Fruit fly (Drosophila melanogaster): Measurements from ENCODE around the gene Smyd3.
A peak's percentile ranks its signal among the peaks of the same experiment; 100 is the strongest.

Smyd3 gene

dm6 chrX:2624525-2625006, 15.9 kb upstream of the Smyd3 start, which contains the start of the genes brv3 and Pi4KIIIalpha (continued):
- TF ChIP-seq bowl (GFP tag; IDR thresholded peaks at IDR 0.05) (no peak), CG12236 (GFP tag; optimal IDR thresholded peaks at IDR 0.05) (no peak), sima (GFP tag; optimal IDR thresholded peaks at IDR 0.05) (no peak), CG15696 (tag; optimal IDR thresholded peaks at IDR 0.05) (no peak), Eip74EF (GFP tag; optimal IDR thresholded peaks at IDR 0.05) (no peak), CG2889 (GFP tag; IDR thresholded peaks at IDR 0.05) (no peak), CG13123 (GFP tag; optimal IDR thresholded peaks at IDR 0.05) (no peak), Awh (GFP tag; IDR thresholded peaks at IDR 0.05) (no peak), Elba2 (GFP tag; optimal IDR thresholded peaks at IDR 0.05) (no peak), CG9437 (GFP tag; optimal IDR thresholded peaks at IDR 0.05) (no peak), CG8359 (GFP tag; optimal IDR thresholded peaks at IDR 0.05; ENCODE audit: borderline replicate concordance) (no peak), dan (GFP tag; IDR thresholded peaks at IDR 0.05) (no peak), ftz-f1 (GFP tag; optimal IDR thresholded peaks at IDR 0.05) (no peak), CG4282 (GFP tag; optimal IDR thresholded peaks at IDR 0.05) (no peak), CG10321 (GFP tag; IDR thresholded peaks at IDR 0.05) (no peak), Dip2 (GFP tag; IDR thresholded peaks at IDR 0.05) (no peak), lov (optimal IDR thresholded peaks at IDR 0.05) (no peak), lov (GFP tag; IDR thresholded peaks at IDR 0.05) (no peak), Asciz (GFP tag; optimal IDR thresholded peaks at IDR 0.05) (no peak), Sox102F (GFP tag; optimal IDR thresholded peaks at IDR 0.05) (no peak), exex (tag; optimal IDR thresholded peaks at IDR 0.05) (no peak), crp (GFP tag; optimal IDR thresholded peaks at IDR 0.05) (no peak), CG17361 (GFP tag; IDR thresholded peaks at IDR 0.05) (no peak), CoRest (tag; optimal IDR thresholded peaks at IDR 0.05) (no peak), Nf-YB (GFP tag; optimal IDR thresholded peaks at IDR 0.05) (no peak), CG7556 (GFP tag; optimal IDR thresholded peaks at IDR 0.05) (no peak), unc-4 (GFP tag; IDR thresholded peaks at IDR 0.05; ENCODE audit: partially characterized antibody) (no peak), Atf6 (GFP tag; IDR thresholded peaks at IDR 0.05) (no peak), Mes4 (GFP tag; optimal IDR thresholded peaks at IDR 0.05) (no peak), Doc3 (GFP tag; IDR thresholded peaks at IDR 0.05; ENCODE audit: partially characterized antibody) (no peak), Spps (tag; optimal IDR thresholded peaks at IDR 0.05) (no peak), CG8290 (GFP tag; optimal IDR thresholded peaks at IDR 0.05) (no peak), CG8290 (tag; optimal IDR thresholded peaks at IDR 0.05) (no peak), so (GFP tag; IDR thresholded peaks at IDR 0.05) (no peak), slp2 (GFP tag; optimal IDR thresholded peaks at IDR 0.05) (no peak), pho (GFP tag; optimal IDR thresholded peaks at IDR 0.05) (no peak), Sox100B (GFP tag; optimal IDR thresholded peaks at IDR 0.05) (no peak), hbn (GFP tag; IDR thresholded peaks at IDR 0.05; ENCODE audit: partially characterized antibody) (peak; percentile 23; the same call in 1 of the 2 replicates), Kr (GFP tag; optimal IDR thresholded peaks at IDR 0.05) (no peak), scrt (GFP tag; optimal IDR thresholded peaks at IDR 0.05) (no peak), CG4820 (GFP tag; optimal IDR thresholded peaks at IDR 0.05) (no peak), CG31388 (GFP tag; optimal IDR thresholded peaks at IDR 0.05) (no peak), Dref (GFP tag; IDR thresholded peaks at IDR 0.05) (peak; percentile 52), row (GFP tag; IDR thresholded peaks at IDR 0.05) (peak; percentile 63; the same call in 2 of the 3 replicates), CG33213 (GFP tag; optimal IDR thresholded peaks at IDR 0.05) (no peak), CG10366 (GFP tag; IDR thresholded peaks at IDR 0.05) (no peak), CG3726 (GFP tag; IDR thresholded peaks at IDR 0.05) (no peak), CG1603 (tag; optimal IDR thresholded peaks at IDR 0.05) (no peak), Doc2 (GFP tag; IDR thresholded peaks at IDR 0.05) (no peak), CG13296 (GFP tag; optimal IDR thresholded peaks at IDR 0.05) (no peak), trh (GFP tag; optimal IDR thresholded peaks at IDR 0.05) (no peak), CG6791 (GFP tag; IDR thresholded peaks at IDR 0.05; ENCODE audit: partially characterized antibody) (no peak; the same call in 2 of the 3 replicates)
